Fruit fly (Drosophila melanogaster) Kc167 (cell line): Measurements from ENCODE around the gene CG11267.

Experiments
- Myc ChIP-seq: fragments of >200 bp; optimal IDR thresholded peaks from 2 replicates; lab custom pipeline; 2017; ENCODE audit warnings: missing external identifiers
- Sin3A ChIP-seq: fragments of >200 bp; optimal IDR thresholded peaks from 2 replicates; lab custom pipeline; 2018; ENCODE audit warnings: missing external identifiers
- h ChIP-seq: fragments of >200 bp; optimal IDR thresholded peaks from 3 replicates; lab custom pipeline; 2018; ENCODE audit warnings: missing external identifiers
- insv ChIP-seq: fragments of >200 bp; optimal IDR thresholded peaks from 3 replicates; lab custom pipeline; 2018; ENCODE audit warnings: missing external identifiers
- psq ChIP-seq: fragments of >200 bp; optimal IDR thresholded peaks from 2 replicates; lab custom pipeline; 2017; ENCODE audit warnings: missing external identifiers
- ttk ChIP-seq: sonication (Bioruptor generic); optimal IDR thresholded peaks from 2 replicates; lab custom pipeline; 2017; ENCODE audit warnings: missing external identifiers

The CG11267 gene

dm6 chr3L:13015823-13016465, at the start of gene CG11267:
Gene CG11267 (plus strand): TSS chr3L:13016050.
- TF ChIP-seq Myc (lab: Kevin White, UChicago) = no peak
- TF ChIP-seq insv (lab: Kevin White, UChicago) = no peak
- TF ChIP-seq Sin3A (lab: Kevin White, UChicago) = no peak
- no peak for TF ChIP-seq psq (lab: Kevin White, UChicago)
- no peak for TF ChIP-seq ttk (lab: Kevin White, UChicago)
- no peak for TF ChIP-seq h

DNA sequence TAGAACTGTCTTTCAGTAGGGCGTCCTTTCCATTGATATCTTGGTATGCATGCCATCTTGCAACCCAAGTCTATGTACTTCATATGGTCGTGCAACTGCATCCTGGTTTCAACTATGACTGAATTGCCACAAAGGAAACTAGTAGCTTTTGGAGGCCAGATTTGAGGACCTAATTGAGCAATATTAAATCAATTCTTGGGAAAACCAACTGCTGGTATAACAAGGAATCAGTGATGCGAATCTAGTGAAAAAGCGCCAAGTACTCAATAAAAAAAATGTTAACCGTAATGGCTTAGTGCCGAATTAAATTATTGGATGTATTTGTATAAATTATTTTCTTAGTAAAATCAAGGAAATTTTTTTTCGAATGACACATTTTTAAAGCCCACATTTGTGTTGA, 48.2 kb upstream of the CG11267 start, which contains the start of gene Or69a:
Gene Or69a, minus strand, starts transcription at position 101 of the 400 bp plus-strand sequence.
- TF ChIP-seq psq (lab: Kevin White, UChicago) (no peak), Sin3A (lab: Kevin White, UChicago) (no peak), ttk (lab: Kevin White, UChicago) (no peak), Myc (lab: Kevin White, UChicago) (no peak), h (no peak), insv (lab: Kevin White, UChicago) (no peak)

DNA sequence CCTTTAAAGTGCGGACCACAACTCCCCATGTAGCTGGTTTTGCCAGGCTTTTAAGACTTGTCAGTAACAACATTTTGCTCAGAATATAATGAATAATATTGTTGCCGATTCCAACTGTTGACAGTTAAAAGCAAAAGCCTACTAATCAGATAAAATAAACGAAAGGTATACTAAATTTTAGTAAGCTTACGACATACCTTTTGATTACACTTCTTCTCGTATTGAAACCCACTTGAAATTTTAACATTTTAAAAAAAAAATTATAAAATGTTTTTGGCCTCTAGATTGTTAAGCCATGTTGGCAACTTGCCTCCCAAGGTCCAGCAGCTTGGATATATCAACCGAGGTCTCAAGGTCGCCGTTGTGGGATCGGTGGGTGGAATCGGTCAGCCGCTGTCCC, 43.6 kb upstream of the CG11267 start, which contains the start of the genes CG10748 and CG10749:
Gene CG10748, minus strand, starts transcription at position 101 of the 400 bp plus-strand sequence.
Gene CG10749, plus strand, starts transcription at position 216 of the 400 bp plus-strand sequence.
- TF ChIP-seq insv (lab: Kevin White, UChicago) (no peak), Sin3A (lab: Kevin White, UChicago) (no peak), psq (lab: Kevin White, UChicago) (no peak), Myc (lab: Kevin White, UChicago) (no peak), h (no peak), ttk (lab: Kevin White, UChicago) (no peak)

DNA sequence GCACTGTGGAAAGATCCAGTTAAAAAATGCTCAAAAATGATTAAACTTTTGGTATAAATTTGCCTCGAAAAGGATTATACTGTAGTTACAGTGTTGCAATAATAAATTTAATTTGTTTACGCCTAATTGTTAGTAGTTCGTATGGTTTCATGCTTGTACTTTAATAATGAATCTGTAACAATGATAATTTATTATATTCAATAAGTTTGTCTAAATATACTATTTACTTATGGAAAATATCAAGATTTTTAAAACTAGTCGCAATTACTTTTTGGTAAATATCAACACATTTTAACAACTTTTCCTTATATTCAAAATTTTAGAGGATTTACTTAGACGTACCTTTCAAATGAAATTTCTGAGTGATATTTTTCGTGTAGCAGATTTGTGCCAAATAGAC, 21.0 kb upstream of the CG11267 start, which contains the start of gene CG11262:
Gene CG11262, plus strand, starts transcription at position 301 of the 400 bp plus-strand sequence.
- TF ChIP-seq psq (lab: Kevin White, UChicago) = no peak
- no peak for TF ChIP-seq Myc (lab: Kevin White, UChicago)
- no peak for TF ChIP-seq h
- no peak for TF ChIP-seq Sin3A (lab: Kevin White, UChicago)
- TF ChIP-seq insv (lab: Kevin White, UChicago) = no peak

DNA sequence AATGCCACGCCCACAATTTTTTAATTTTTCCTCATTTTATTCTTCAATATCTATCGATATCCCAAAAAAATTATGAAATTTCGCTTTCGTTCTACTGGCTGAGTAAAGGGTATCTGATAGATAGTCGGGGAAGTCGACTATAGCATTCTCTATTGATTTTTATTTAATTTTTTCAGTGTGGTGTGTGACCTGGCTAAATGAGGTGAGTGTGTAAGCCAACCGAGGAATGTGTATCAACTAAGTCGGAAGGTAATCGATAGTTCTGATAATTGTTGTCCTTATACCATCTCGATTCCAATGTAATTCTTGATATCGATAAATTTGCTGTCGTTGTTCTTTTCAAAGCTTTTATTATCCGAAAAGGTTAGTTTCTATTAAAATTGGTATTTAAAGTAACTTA, 9.4 kb upstream of the CG11267 start, which contains the start of gene CG11263:
Gene CG11263, plus strand, starts transcription at position 328 of the 400 bp plus-strand sequence.
- TF ChIP-seq ttk (lab: Kevin White, UChicago) = no peak
- TF ChIP-seq Sin3A (lab: Kevin White, UChicago) = no peak
- no peak for TF ChIP-seq Myc (lab: Kevin White, UChicago)
- TF ChIP-seq insv (lab: Kevin White, UChicago) = no peak
- no peak for TF ChIP-seq psq (lab: Kevin White, UChicago)
- no peak for TF ChIP-seq h

- no peak for TF ChIP-seq insv (lab: Kevin White, UChicago)
- TF ChIP-seq Sin3A (lab: Kevin White, UChicago) = no peak
Measured at dm6 chr3L:13007946-13008462, 7.8 kb upstream of the CG11267 start.

dm6 chr3L:13011511-13011910, 4.3 kb upstream of the CG11267 start, which contains the start of gene Cul6:
Gene Cul6 (minus strand): TSS chr3L:13011685.
- TF ChIP-seq h = no peak
- no peak for TF ChIP-seq insv (lab: Kevin White, UChicago)
- no peak for TF ChIP-seq Myc (lab: Kevin White, UChicago)
- no peak for TF ChIP-seq psq (lab: Kevin White, UChicago)
- TF ChIP-seq Sin3A (lab: Kevin White, UChicago) = no peak
- no peak for TF ChIP-seq ttk (lab: Kevin White, UChicago)

- TF ChIP-seq Myc (lab: Kevin White, UChicago) (no peak), insv (lab: Kevin White, UChicago) (no peak), Sin3A (lab: Kevin White, UChicago) (no peak), psq (lab: Kevin White, UChicago) (no peak), ttk (lab: Kevin White, UChicago) (no peak), h (no peak)
Measured at dm6 chr3L:13014693-13015092, 1.2 kb upstream of the CG11267 start.

dm6 chr3L:13015195-13015822, 541 bp upstream of the CG11267 start, which contains the start of gene MICAL-like:
Gene MICAL-like (minus strand): TSS chr3L:13015332.
- TF ChIP-seq ttk (lab: Kevin White, UChicago) (no peak), psq (lab: Kevin White, UChicago) (no peak), insv (lab: Kevin White, UChicago) (no peak), Myc (lab: Kevin White, UChicago) (no peak), Sin3A (lab: Kevin White, UChicago) (no peak), h (no peak)

DNA sequence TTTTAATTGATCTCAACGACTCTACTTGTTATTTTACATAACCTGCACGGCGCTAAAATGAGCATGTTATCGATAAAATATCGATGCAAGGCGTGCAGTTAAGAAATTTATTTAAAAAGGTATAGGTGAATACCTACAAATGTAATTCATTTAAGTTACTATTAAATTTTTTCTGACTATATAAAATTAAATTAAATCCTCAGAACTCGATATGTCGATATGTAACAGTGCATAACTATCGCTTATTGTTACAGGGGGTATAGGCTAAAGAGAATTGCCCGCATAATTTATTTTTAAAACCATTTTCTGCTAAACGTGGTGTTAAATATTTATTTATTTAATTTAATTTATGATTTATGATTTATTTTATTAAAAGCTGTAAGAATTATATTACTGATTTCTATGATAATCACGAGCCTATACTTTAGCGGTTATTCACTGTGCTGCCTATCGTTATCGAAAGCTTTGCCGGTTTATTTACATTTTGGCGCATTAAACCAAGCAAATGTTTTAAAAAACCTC, 2.0 kb downstream of the CG11267 start, which contains the start of the genes mRpL20 and Icmt:
Gene mRpL20, minus strand, starts transcription at position 65 of the 522 bp plus-strand sequence.
Gene Icmt, plus strand, starts transcription at position 464 of the 522 bp plus-strand sequence.
- TF ChIP-seq Sin3A (lab: Kevin White, UChicago) (no peak), h (no peak), ttk (lab: Kevin White, UChicago) (no peak), Myc (lab: Kevin White, UChicago) (no peak), insv (lab: Kevin White, UChicago) (no peak), psq (lab: Kevin White, UChicago) (no peak)
